Worm (Caenorhabditis elegans) whole organism, L3 larva: Measurements from ENCODE around the gene daao-1.
A peak's percentile ranks its signal among the peaks of the same experiment; 100 is the strongest.

Source experiments
- R02D3.7 ChIP-seq: fragments of 150-350 bp; optimal IDR thresholded peaks from 2 replicates; lab custom pipeline; 2014; ENCODE audit warnings: missing biosample characterization, missing genetic modification characterization
- ZK546.5 ChIP-seq: sonication (generic microtip); optimal IDR thresholded peaks from 2 replicates; lab custom pipeline; 2017; ENCODE audit warnings: missing biosample characterization, missing genetic modification characterization
- aly-2 ChIP-seq: fragments of 150-350 bp; optimal IDR thresholded peaks from 2 replicates; lab custom pipeline; 2014; ENCODE audit warnings: missing biosample characterization, missing genetic modification characterization
- ama-1 ChIP-seq: fragments of 150-350 bp; optimal IDR thresholded peaks from 2 replicates; lab custom pipeline; 2018
- ceh-16 ChIP-seq: sonication (generic microtip); optimal IDR thresholded peaks from 2 replicates; lab custom pipeline; 2017; ENCODE audit warnings: missing biosample characterization, missing genetic modification characterization
- ceh-28 ChIP-seq: fragments of 150-350 bp; optimal IDR thresholded peaks from 2 replicates; lab custom pipeline; 2014; ENCODE audit warnings: missing biosample characterization, missing genetic modification reagents, missing genetic modification characterization
- ceh-82 ChIP-seq: fragments of 150-350 bp; optimal IDR thresholded peaks from 2 replicates; lab custom pipeline; 2014; ENCODE audit warnings: missing biosample characterization, missing genetic modification characterization
- ceh-9 ChIP-seq: sonication (generic microtip); optimal IDR thresholded peaks from 2 replicates; lab custom pipeline; 2018; ENCODE audit warnings: missing biosample characterization, missing genetic modification characterization
- daf-12 ChIP-seq: fragments of 150-350 bp; optimal IDR thresholded peaks from 2 replicates; lab custom pipeline; 2014; ENCODE audit warnings: missing biosample characterization, missing genetic modification reagents, missing genetic modification characterization
- egl-27 ChIP-seq: sonication (generic microtip); optimal IDR thresholded peaks from 4 replicates; lab custom pipeline; 2017; ENCODE audit warnings: missing biosample characterization, missing genetic modification reagents, missing genetic modification characterization
- egl-5 ChIP-seq: fragments of 150-350 bp; optimal IDR thresholded peaks from 2 replicates; lab custom pipeline; 2017; ENCODE audit warnings: missing biosample characterization, missing genetic modification reagents, missing genetic modification characterization, inconsistent platforms
- elt-1 ChIP-seq: fragments of 150-350 bp; optimal IDR thresholded peaks from 2 replicates; lab custom pipeline; 2014; ENCODE audit warnings: missing biosample characterization, missing genetic modification characterization
- elt-2 ChIP-seq: sonication (generic microtip); optimal IDR thresholded peaks from 2 replicates; lab custom pipeline; 2016; ENCODE audit warnings: missing genetic modification reagents, mild to moderate bottlenecking, missing genetic modification characterization, missing compliant biosample characterization
- elt-3 ChIP-seq, 3 experiments: fragments of 150-350 bp in 1 of 3; sonication (generic microtip) in 2 of 3; optimal IDR thresholded peaks; 2 replicates in 2 of 3; 4 replicates in 1 of 3; lab custom pipeline; 2014 to 2017; ENCODE audit warnings: missing biosample characterization in 3 of 3, missing genetic modification characterization in 3 of 3
- eor-1 ChIP-seq, 2 experiments: fragments of 150-350 bp; optimal IDR thresholded peaks; 2 replicates each; lab custom pipeline; 2014 to 2018; ENCODE audit warnings: missing biosample characterization in 2 of 2, missing genetic modification characterization in 2 of 2
- fkh-10 ChIP-seq: sonication (generic microtip); optimal IDR thresholded peaks from 2 replicates; lab custom pipeline; 2017; ENCODE audit warnings: missing biosample characterization, missing genetic modification reagents, missing genetic modification characterization
- fkh-2 ChIP-seq: fragments of 150-350 bp; optimal IDR thresholded peaks from 2 replicates; lab custom pipeline; 2014; ENCODE audit warnings: missing biosample characterization, missing genetic modification reagents, missing genetic modification characterization
- fos-1 ChIP-seq: fragments of 150-350 bp; optimal IDR thresholded peaks from 2 replicates; lab custom pipeline; 2014; ENCODE audit warnings: missing biosample characterization, missing genetic modification characterization
- hmg-11 ChIP-seq: sonication (generic microtip); optimal IDR thresholded peaks from 2 replicates; lab custom pipeline; 2016; ENCODE audit warnings: missing genetic modification characterization, missing compliant biosample characterization
- jun-1 ChIP-seq: fragments of 150-350 bp; optimal IDR thresholded peaks from 2 replicates; lab custom pipeline; 2014; ENCODE audit warnings: missing biosample characterization, missing genetic modification reagents, missing genetic modification characterization
- lin-15B ChIP-seq: fragments of 150-350 bp; optimal IDR thresholded peaks from 2 replicates; lab custom pipeline; 2014; ENCODE audit warnings: missing biosample characterization, missing genetic modification characterization
- lin-39 ChIP-seq: fragments of 150-350 bp; optimal IDR thresholded peaks from 2 replicates; lab custom pipeline; 2018; ENCODE audit warnings: missing biosample characterization, missing genetic modification reagents, missing genetic modification characterization
- lsy-12 ChIP-seq: sonication (generic microtip); optimal IDR thresholded peaks from 2 replicates; lab custom pipeline; 2016; ENCODE audit warnings: mild to moderate bottlenecking, missing genetic modification characterization, missing compliant biosample characterization
- mdl-1 ChIP-seq: fragments of 150-350 bp; optimal IDR thresholded peaks from 2 replicates; lab custom pipeline; 2014; ENCODE audit warnings: missing biosample characterization, missing genetic modification characterization
- mml-1 ChIP-seq: fragments of 150-350 bp; sonication (generic microtip); optimal IDR thresholded peaks from 3 replicates; lab custom pipeline; 2014; ENCODE audit warnings: missing biosample characterization, missing genetic modification characterization
- nfya-1 ChIP-seq: sonication (generic microtip); optimal IDR thresholded peaks from 2 replicates; lab custom pipeline; 2017; ENCODE audit warnings: missing genetic modification characterization, mild to moderate bottlenecking, missing compliant biosample characterization, antibody characterized with exemption, moderate library complexity; ENCODE audit not compliant: insufficient read depth
- nhr-11 ChIP-seq: fragments of 150-350 bp; optimal IDR thresholded peaks from 2 replicates; lab custom pipeline; 2014; ENCODE audit warnings: missing biosample characterization, missing genetic modification characterization
- nhr-12 ChIP-seq: fragments of 150-350 bp; optimal IDR thresholded peaks from 2 replicates; lab custom pipeline; 2014; ENCODE audit warnings: missing biosample characterization, missing genetic modification characterization
- nhr-23 ChIP-seq: fragments of 150-350 bp; optimal IDR thresholded peaks from 2 replicates; lab custom pipeline; 2014; ENCODE audit warnings: missing biosample characterization, missing genetic modification reagents, missing genetic modification characterization
- nhr-237 ChIP-seq: fragments of 150-350 bp; optimal IDR thresholded peaks from 2 replicates; lab custom pipeline; 2014; ENCODE audit warnings: missing biosample characterization, missing genetic modification characterization
- nhr-25 ChIP-seq: sonication (generic microtip); optimal IDR thresholded peaks from 2 replicates; lab custom pipeline; 2017; ENCODE audit warnings: missing biosample characterization, missing genetic modification characterization
- nhr-28 ChIP-seq: fragments of 150-350 bp; optimal IDR thresholded peaks from 2 replicates; lab custom pipeline; 2014; ENCODE audit warnings: missing biosample characterization, missing genetic modification characterization
- nhr-43 ChIP-seq: sonication (generic microtip); optimal IDR thresholded peaks from 2 replicates; lab custom pipeline; 2016; ENCODE audit warnings: mild to moderate bottlenecking, missing genetic modification characterization, missing compliant biosample characterization; ENCODE audit not compliant: poor library complexity, severe bottlenecking
- nhr-67 ChIP-seq: fragments of 150-350 bp; optimal IDR thresholded peaks from 2 replicates; lab custom pipeline; 2014; ENCODE audit warnings: missing biosample characterization, missing genetic modification characterization
- nhr-76 ChIP-seq: fragments of 150-350 bp; sonication (generic microtip); optimal IDR thresholded peaks from 5 replicates; lab custom pipeline; 2014; ENCODE audit warnings: missing biosample characterization, missing genetic modification characterization
- pha-4 ChIP-seq: fragments of 150-350 bp; optimal IDR thresholded peaks from 2 replicates; lab custom pipeline; 2014; ENCODE audit warnings: missing biosample characterization, missing genetic modification reagents, missing genetic modification characterization
- pqm-1 ChIP-seq: fragments of 150-350 bp; optimal IDR thresholded peaks from 2 replicates; lab custom pipeline; 2017; ENCODE audit warnings: missing biosample characterization, missing genetic modification characterization, inconsistent platforms
- sea-2 ChIP-seq: fragments of 150-350 bp; sonication (generic microtip); optimal IDR thresholded peaks from 4 replicates; lab custom pipeline; 2014; ENCODE audit warnings: missing biosample characterization, missing genetic modification reagents, missing genetic modification characterization
- skn-1 ChIP-seq: fragments of 150-350 bp; optimal IDR thresholded peaks from 2 replicates; lab custom pipeline; 2014; ENCODE audit warnings: missing biosample characterization, missing genetic modification characterization
- snpc-4 ChIP-seq: fragments of 150-350 bp; optimal IDR thresholded peaks from 2 replicates; lab custom pipeline; 2014; ENCODE audit warnings: missing biosample characterization, missing genetic modification characterization
- tbx-2 ChIP-seq: sonication (generic microtip); optimal IDR thresholded peaks from 2 replicates; lab custom pipeline; 2016; ENCODE audit warnings: mild to moderate bottlenecking, missing genetic modification characterization, missing compliant biosample characterization
- unc-39 ChIP-seq: sonication (generic microtip); optimal IDR thresholded peaks from 4 replicates; lab custom pipeline; 2017; ENCODE audit warnings: missing biosample characterization, missing genetic modification characterization
- unc-62 ChIP-seq: fragments of 150-350 bp; sonication (generic microtip); optimal IDR thresholded peaks from 4 replicates; lab custom pipeline; 2014; ENCODE audit warnings: missing biosample characterization, missing genetic modification reagents, missing genetic modification characterization
- zag-1 ChIP-seq: fragments of 150-350 bp; optimal IDR thresholded peaks from 2 replicates; lab custom pipeline; 2014; ENCODE audit warnings: missing biosample characterization, missing genetic modification characterization
- ztf-11 ChIP-seq: fragments of 150-350 bp; optimal IDR thresholded peaks from 2 replicates; lab custom pipeline; 2014; ENCODE audit warnings: missing biosample characterization, missing genetic modification characterization
- ztf-4 ChIP-seq: fragments of 150-350 bp; optimal IDR thresholded peaks from 2 replicates; lab custom pipeline; 2014; ENCODE audit warnings: missing biosample characterization, missing genetic modification characterization

The daao-1 gene

DNA sequence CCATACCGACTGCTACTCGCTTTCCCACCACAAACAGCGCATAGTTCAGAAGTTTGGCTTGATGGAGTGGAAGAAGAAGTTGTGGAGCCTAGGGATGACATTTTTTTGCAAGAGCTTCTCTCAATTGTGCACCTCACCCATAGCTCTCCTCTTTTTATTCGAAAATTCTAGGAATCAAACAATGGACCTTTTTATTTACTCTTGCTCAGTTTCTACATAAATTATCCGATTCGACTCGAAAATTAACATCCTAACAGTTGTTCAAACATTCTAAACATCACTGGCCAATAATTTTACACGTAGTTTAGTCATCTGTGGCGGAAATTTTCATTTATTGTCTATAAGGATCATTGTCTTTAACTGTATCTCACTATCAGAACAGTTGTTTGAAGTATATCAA lies 32.5 kb upstream of the daao-1 start, which contains the start of gene nhr-242:
Gene nhr-242 (minus strand): TSS at position 101 of the 400 bp plus-strand sequence.
- TF ChIP-seq lin-39 (no peak), elt-1 (tag; lab: Kevin White, UChicago) (no peak), ceh-82 (no peak), lsy-12 (tag; lab: Kevin White, UChicago) (no peak), pqm-1 (no peak), fos-1 (no peak), pha-4 (tag; lab: Kevin White, UChicago) (no peak), nhr-25 (tag; lab: Kevin White, UChicago) (no peak), ztf-4 (tag; lab: Kevin White, UChicago) (no peak)
- TF ChIP-seq, all 47 proteins: peak for 0

DNA sequence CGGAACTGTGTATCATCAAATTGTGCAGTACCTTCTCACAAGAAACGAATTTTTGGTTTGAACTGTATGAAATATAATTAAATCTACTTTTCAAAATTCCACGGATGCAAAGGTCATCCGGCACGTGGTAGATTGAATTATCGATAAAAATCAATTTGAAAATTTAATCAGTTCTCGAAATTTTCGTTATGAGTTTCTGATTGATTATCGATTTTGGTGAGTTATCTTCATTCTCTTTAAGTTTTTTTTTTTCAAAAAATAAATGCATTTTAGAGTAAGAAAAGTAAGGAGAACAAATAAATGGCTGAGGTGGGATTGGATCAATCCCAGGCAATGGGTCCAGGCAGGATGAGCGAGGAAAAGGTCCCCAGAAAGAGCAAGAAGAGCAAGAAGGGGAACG lies 16.6 kb upstream of the daao-1 start, which contains the start of gene Y69A2AR.47:
Gene Y69A2AR.47 (plus strand): TSS at position 301 of the 400 bp plus-strand sequence.
- TF ChIP-seq nhr-67 (tag; lab: Kevin White, UChicago) (no peak), nhr-76 (tag; lab: Kevin White, UChicago) (no peak), ceh-28 (tag; lab: Kevin White, UChicago) (no peak), egl-27 (tag; lab: Kevin White, UChicago) (no peak), jun-1 (tag; lab: Kevin White, UChicago) (no peak), ztf-4 (tag; lab: Kevin White, UChicago) (no peak), eor-1 (tag; optimal IDR thresholded peaks at IDR 0.05; lab: Kevin White, UChicago) (no peak), nhr-25 (tag; lab: Kevin White, UChicago) (no peak), ZK546.5 (tag; lab: Kevin White, UChicago) (no peak), ceh-9 (tag; lab: Kevin White, UChicago) (no peak), hmg-11 (no peak), mml-1 (no peak), egl-5 (tag; lab: Kevin White, UChicago) (no peak), fkh-10 (GFP tag; lab: Kevin White, UChicago) (no peak), tbx-2 (tag; lab: Kevin White, UChicago) (no peak), elt-2 (no peak), nhr-23 (no peak), lin-15B (no peak), unc-62 (GFP tag; lab: Kevin White, UChicago) (no peak)

DNA sequence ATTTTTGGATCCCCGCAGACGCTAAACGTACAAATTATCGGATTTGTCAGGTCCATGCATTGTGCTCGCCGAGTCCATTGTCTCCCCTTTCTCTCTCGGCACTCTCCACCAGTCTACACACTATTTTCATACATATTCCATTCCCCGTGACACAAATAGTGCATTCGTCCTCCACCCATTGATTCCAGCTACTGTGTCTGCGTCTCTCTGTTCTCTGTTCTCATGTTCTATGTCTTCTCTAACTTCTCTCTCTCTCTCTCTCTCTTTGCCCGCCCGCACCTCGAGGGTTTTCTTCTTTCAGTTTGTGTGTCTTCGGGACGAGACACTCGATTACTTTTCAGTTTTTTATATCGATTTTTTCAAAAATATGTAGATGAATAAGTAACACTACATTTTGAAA lies 14.4 kb upstream of the daao-1 start:
- peak; percentile 76 for TF ChIP-seq pqm-1
- peak; percentile 1 for TF ChIP-seq nhr-11
- peak; percentile 92 for TF ChIP-seq hmg-11
- TF ChIP-seq daf-12 (tag; lab: Kevin White, UChicago), result no peak
- TF ChIP-seq nhr-28, result no peak
- TF ChIP-seq ceh-28 (tag; lab: Kevin White, UChicago), result peak; percentile 87
- TF ChIP-seq eor-1 (tag; optimal IDR thresholded peaks at IDR 0.05; lab: Kevin White, UChicago), result no peak
- TF ChIP-seq ztf-11, result no peak
- TF ChIP-seq nhr-237, result no peak
- peak; percentile 49 for TF ChIP-seq nhr-43 (tag; lab: Kevin White, UChicago)
- TF ChIP-seq lsy-12 (tag; lab: Kevin White, UChicago), result no peak
- no peak for TF ChIP-seq unc-39 (tag; lab: Kevin White, UChicago)
- no peak for TF ChIP-seq nhr-12 (tag; lab: Kevin White, UChicago)
- TF ChIP-seq tbx-2 (tag; lab: Kevin White, UChicago), result peak; percentile 44
- TF ChIP-seq ceh-9 (tag; lab: Kevin White, UChicago), result no peak
- no peak for TF ChIP-seq ceh-16
- no peak for TF ChIP-seq zag-1 (tag; lab: Kevin White, UChicago)
- TF ChIP-seq skn-1 (tag; lab: Kevin White, UChicago), result peak; percentile 27
- no peak for TF ChIP-seq fkh-2 (tag; lab: Kevin White, UChicago)
- TF ChIP-seq ama-1 (lab: Kevin White, UChicago), result peak; percentile 88
- TF ChIP-seq ZK546.5 (tag; lab: Kevin White, UChicago), result no peak
- peak; percentile 76 for TF ChIP-seq nhr-23
- TF ChIP-seq nhr-67 (tag; lab: Kevin White, UChicago), result no peak
- TF ChIP-seq ztf-4 (tag; lab: Kevin White, UChicago), result peak; percentile 36
- TF ChIP-seq mdl-1 (tag; lab: Kevin White, UChicago), result peak; percentile 42
- TF ChIP-seq jun-1 (tag; lab: Kevin White, UChicago), result peak; percentile 87
- TF ChIP-seq nhr-76 (tag; lab: Kevin White, UChicago), result no peak
- no peak for TF ChIP-seq elt-3 (tag; optimal IDR thresholded peaks at IDR 0.05; lab: Kevin White, UChicago)
- TF ChIP-seq fkh-10 (GFP tag; lab: Kevin White, UChicago), result peak; percentile 68
- peak; percentile 51 for TF ChIP-seq R02D3.7 (tag; lab: Kevin White, UChicago)
- TF ChIP-seq lin-39, result peak; percentile 64
- peak; percentile 21 for TF ChIP-seq snpc-4
- no peak for TF ChIP-seq aly-2 (tag; lab: Kevin White, UChicago)
- peak; percentile 40 for TF ChIP-seq unc-62 (GFP tag; lab: Kevin White, UChicago)
- peak; percentile 67 for TF ChIP-seq egl-5 (tag; lab: Kevin White, UChicago)
- TF ChIP-seq fos-1, result peak; percentile 45
- TF ChIP-seq mml-1, result no peak
- peak; percentile 8 for TF ChIP-seq elt-1 (tag; lab: Kevin White, UChicago)
- peak; percentile 94 for TF ChIP-seq nfya-1 (tag; lab: Kevin White, UChicago)
- TF ChIP-seq nhr-25 (tag; lab: Kevin White, UChicago), result peak; percentile 86
- no peak for TF ChIP-seq egl-27 (tag; lab: Kevin White, UChicago)
- peak; percentile 79 for TF ChIP-seq lin-15B
- TF ChIP-seq pha-4 (tag; lab: Kevin White, UChicago), result peak; percentile 95
- peak; percentile 18 for TF ChIP-seq sea-2
